Fruit fly (Drosophila melanogaster): ENCODE results near the gene CheA87a.
A peak's percentile ranks its signal among the peaks of the same experiment; 100 is the strongest.

Gene CheA87a

dm6 chr3R:13366561-13367518, 2.6 kb upstream of the CheA87a start, which contains the start of gene Elp6 (continued):
- TF ChIP-seq Scr (GFP tag; IDR thresholded peaks at IDR 0.05; ENCODE audit: partially characterized antibody): no peak
- TF ChIP-seq tx (GFP tag; optimal IDR thresholded peaks at IDR 0.05): no peak
- no peak for TF ChIP-seq nerfin-2 (GFP tag; IDR thresholded peaks at IDR 0.05; ENCODE audit: partially characterized antibody)
- no peak for TF ChIP-seq bbx (GFP tag; IDR thresholded peaks at IDR 0.05; ENCODE audit: partially characterized antibody)
- TF ChIP-seq ken (GFP tag; IDR thresholded peaks at IDR 0.05): 0 out of 3 replicates have a peak, but pooled peaks have one; percentile 20
- peak; percentile 58 for TF ChIP-seq CG12659 (GFP tag; optimal IDR thresholded peaks at IDR 0.05)
- peak; percentile 41 for TF ChIP-seq CG9215 (GFP tag; IDR thresholded peaks at IDR 0.05)
- TF ChIP-seq CG13296 (GFP tag; optimal IDR thresholded peaks at IDR 0.05): peak; percentile 49
- TF ChIP-seq CG11696 (GFP tag; IDR thresholded peaks at IDR 0.05): no peak
- peak; percentile 33 for TF ChIP-seq exex (tag; optimal IDR thresholded peaks at IDR 0.05)
- TF ChIP-seq Fer1 (GFP tag; optimal IDR thresholded peaks at IDR 0.05): peak; percentile 47
- no peak for TF ChIP-seq Dp (GFP tag; optimal IDR thresholded peaks at IDR 0.05)
- no peak for TF ChIP-seq toy (GFP tag; IDR thresholded peaks at IDR 0.05)
- no peak for TF ChIP-seq knrl (GFP tag; IDR thresholded peaks at IDR 0.05; ENCODE audit: partially characterized antibody)
- TF ChIP-seq CG17361 (GFP tag; IDR thresholded peaks at IDR 0.05): peak; percentile 90
- TF ChIP-seq dimm (GFP tag; IDR thresholded peaks at IDR 0.05): 0 out of 2 replicates have a peak, but pooled peaks have one; percentile 9
- TF ChIP-seq crol (GFP tag; IDR thresholded peaks at IDR 0.05): no peak
- TF ChIP-seq B-H1 (GFP tag; IDR thresholded peaks at IDR 0.05): peak; percentile 46; the same call in 2 of the 3 replicates
- TF ChIP-seq crc (GFP tag; optimal IDR thresholded peaks at IDR 0.05): peak; percentile 35
- TF ChIP-seq Dll (GFP tag; IDR thresholded peaks at IDR 0.05; ENCODE audit: partially characterized antibody): no peak
- TF ChIP-seq seq (GFP tag; IDR thresholded peaks at IDR 0.05): peak; percentile 46; the same call in 1 of the 2 replicates
- peak; percentile 47 for TF ChIP-seq CG2712 (tag; optimal IDR thresholded peaks at IDR 0.05)
- peak; percentile 41 for TF ChIP-seq BtbVII (GFP tag; optimal IDR thresholded peaks at IDR 0.05)
- peak; percentile 51 for TF ChIP-seq Nf-YC (tag; optimal IDR thresholded peaks at IDR 0.05)
- no peak for TF ChIP-seq ash1 (GFP tag; optimal IDR thresholded peaks at IDR 0.05)
- TF ChIP-seq CG12219 (GFP tag; optimal IDR thresholded peaks at IDR 0.05): peak; percentile 19
- no peak for TF ChIP-seq CG7357 (GFP tag; IDR thresholded peaks at IDR 0.05)
- TF ChIP-seq CG4820 (GFP tag; optimal IDR thresholded peaks at IDR 0.05): peak; percentile 53
- TF ChIP-seq Nf-YA (GFP tag; IDR thresholded peaks at IDR 0.05): 0 out of 2 replicates have a peak, but pooled peaks have one; percentile 18
- peak; percentile 17; the same call in 1 of the 2 replicates for TF ChIP-seq E2f2 (GFP tag; IDR thresholded peaks at IDR 0.05)
- peak; percentile 32 for TF ChIP-seq CG12155 (GFP tag; optimal IDR thresholded peaks at IDR 0.05)
- TF ChIP-seq lab (GFP tag; optimal IDR thresholded peaks at IDR 0.05): peak; percentile 72
- TF ChIP-seq PHDP (tag; optimal IDR thresholded peaks at IDR 0.05): peak; percentile 59
- peak; percentile 70 for TF ChIP-seq CG1233 (GFP tag; optimal IDR thresholded peaks at IDR 0.05)
- peak; percentile 47 for TF ChIP-seq tap (tag; optimal IDR thresholded peaks at IDR 0.05)
- TF ChIP-seq her (GFP tag; optimal IDR thresholded peaks at IDR 0.05): no peak
- peak; percentile 71 for TF ChIP-seq HHEX (GFP tag; optimal IDR thresholded peaks at IDR 0.05)
- peak; percentile 28 for TF ChIP-seq Hmx (GFP tag; optimal IDR thresholded peaks at IDR 0.05)
- no peak for TF ChIP-seq Opbp (GFP tag; IDR thresholded peaks at IDR 0.05; ENCODE audit: partially characterized antibody)
- TF ChIP-seq fd102C (GFP tag; optimal IDR thresholded peaks at IDR 0.05): no peak
- TF ChIP-seq Ravus (GFP tag; IDR thresholded peaks at IDR 0.05): no peak; the same call in 1 of the 2 replicates
- TF ChIP-seq ATbp (GFP tag; optimal IDR thresholded peaks at IDR 0.05): peak; percentile 42
- TF ChIP-seq CG17802 (tag; optimal IDR thresholded peaks at IDR 0.05): no peak
- TF ChIP-seq lilli (GFP tag; optimal IDR thresholded peaks at IDR 0.05): peak; percentile 69
- peak; percentile 79 for TF ChIP-seq CG4424 (GFP tag; optimal IDR thresholded peaks at IDR 0.05)
- TF ChIP-seq pho (GFP tag; optimal IDR thresholded peaks at IDR 0.05): peak; percentile 69
- 0 out of 3 replicates have a peak, but pooled peaks have one; percentile 31 for TF ChIP-seq CG11093 (GFP tag; IDR thresholded peaks at IDR 0.05)

Measured in whole organism, embryonic.